Fruit fly (Drosophila melanogaster): ENCODE data around the gene pst.

Gene pst

dm6 chr3L:7359827-7360323 is at the start of gene pst:
pst (minus strand) TSS chr3L:7360263.
- no peak for TF ChIP-seq CG13204 (GFP tag; optimal IDR thresholded peaks at IDR 0.05)
- no peak for TF ChIP-seq rn (GFP tag; IDR thresholded peaks at IDR 0.05)
- TF ChIP-seq Pif1A (GFP tag; optimal IDR thresholded peaks at IDR 0.05) = no peak
- TF ChIP-seq Ets98B (GFP tag; IDR thresholded peaks at IDR 0.05) = peak; percentile 5; the same call in 1 of the 2 replicates
- peak; percentile 16; the same call in 1 of the 2 replicates for TF ChIP-seq CG12605 (GFP tag; IDR thresholded peaks at IDR 0.05)
- no peak for TF ChIP-seq CG8159 (tag; optimal IDR thresholded peaks at IDR 0.05)
- TF ChIP-seq fd96Ca (GFP tag; IDR thresholded peaks at IDR 0.05) = no peak; the same call in 2 of the 3 replicates
- TF ChIP-seq CG17806 (tag; optimal IDR thresholded peaks at IDR 0.05) = no peak
- no peak for TF ChIP-seq EcR (GFP tag; optimal IDR thresholded peaks at IDR 0.05)
- no peak for TF ChIP-seq D1 (tag; optimal IDR thresholded peaks at IDR 0.05)
- TF ChIP-seq CG32121 (GFP tag; IDR thresholded peaks at IDR 0.05) = no peak; the same call in 1 of the 2 replicates
- TF ChIP-seq gl (tag; optimal IDR thresholded peaks at IDR 0.05) = no peak
- no peak for TF ChIP-seq CG9948 (tag; optimal IDR thresholded peaks at IDR 0.05)
- TF ChIP-seq CG15710 (tag; optimal IDR thresholded peaks at IDR 0.05) = peak; percentile 6
- TF ChIP-seq Snoo (tag; optimal IDR thresholded peaks at IDR 0.05) = no peak
- TF ChIP-seq CG8301 (tag; optimal IDR thresholded peaks at IDR 0.05) = no peak
- TF ChIP-seq CG10348 (GFP tag; IDR thresholded peaks at IDR 0.05) = no peak
- no peak for TF ChIP-seq CG14655 (GFP tag; optimal IDR thresholded peaks at IDR 0.05)

dm6 chr3L:7404081-7404480 is 44.0 kb upstream of the pst start, which contains the start of gene CG8560:
CG8560 (minus strand) TSS chr3L:7404181.
- no peak for TF ChIP-seq CG8301 (tag; optimal IDR thresholded peaks at IDR 0.05)
- TF ChIP-seq D1 (tag; optimal IDR thresholded peaks at IDR 0.05) = no peak
- no peak for TF ChIP-seq Pif1B (GFP tag; optimal IDR thresholded peaks at IDR 0.05)
- TF ChIP-seq fd96Ca (GFP tag; IDR thresholded peaks at IDR 0.05) = no peak
- TF ChIP-seq CG10348 (GFP tag; IDR thresholded peaks at IDR 0.05) = no peak
- TF ChIP-seq Snoo (tag; optimal IDR thresholded peaks at IDR 0.05) = no peak
- TF ChIP-seq CG13204 (GFP tag; optimal IDR thresholded peaks at IDR 0.05) = no peak
- TF ChIP-seq Ets98B (GFP tag; IDR thresholded peaks at IDR 0.05) = no peak
- no peak for TF ChIP-seq CG34367 (tag; optimal IDR thresholded peaks at IDR 0.05)
- TF ChIP-seq CG15710 (tag; optimal IDR thresholded peaks at IDR 0.05) = no peak

dm6 chr3L:7401972-7402371 is 41.9 kb upstream of the pst start:
- TF ChIP-seq CG8159 (tag; optimal IDR thresholded peaks at IDR 0.05) (no peak), CG32121 (GFP tag; IDR thresholded peaks at IDR 0.05) (no peak), EcR (GFP tag; optimal IDR thresholded peaks at IDR 0.05) (no peak), Pif1A (GFP tag; optimal IDR thresholded peaks at IDR 0.05) (no peak)

dm6 chr3L:7399770-7400169 is 39.7 kb upstream of the pst start, which contains the start of gene CG18417:
CG18417 (plus strand) TSS chr3L:7400070.
- TF ChIP-seq EcR (GFP tag; optimal IDR thresholded peaks at IDR 0.05) (no peak), CG15710 (tag; optimal IDR thresholded peaks at IDR 0.05) (no peak), gl (tag; optimal IDR thresholded peaks at IDR 0.05) (no peak), CG13204 (GFP tag; optimal IDR thresholded peaks at IDR 0.05) (no peak), Ets98B (GFP tag; IDR thresholded peaks at IDR 0.05) (no peak), CG10348 (GFP tag; IDR thresholded peaks at IDR 0.05) (no peak), fd96Ca (GFP tag; IDR thresholded peaks at IDR 0.05) (no peak), CG14655 (GFP tag; optimal IDR thresholded peaks at IDR 0.05) (no peak), D1 (tag; optimal IDR thresholded peaks at IDR 0.05) (no peak)

dm6 chr3L:7397979-7398378 is 37.9 kb upstream of the pst start, which contains the start of gene CG8562:
CG8562 (plus strand) TSS chr3L:7398285.
- TF ChIP-seq CG13204 (GFP tag; optimal IDR thresholded peaks at IDR 0.05) = no peak
- no peak for TF ChIP-seq CG34367 (tag; optimal IDR thresholded peaks at IDR 0.05)
- no peak for TF ChIP-seq Pif1A (GFP tag; optimal IDR thresholded peaks at IDR 0.05)
- no peak for TF ChIP-seq CG32121 (GFP tag; IDR thresholded peaks at IDR 0.05)
- TF ChIP-seq CG8301 (tag; optimal IDR thresholded peaks at IDR 0.05) = no peak
- no peak for TF ChIP-seq CG14655 (GFP tag; optimal IDR thresholded peaks at IDR 0.05)

dm6 chr3L:7396055-7396454 is 36.0 kb upstream of the pst start, which contains the start of gene CG32379:
CG32379 (plus strand) TSS chr3L:7396355.
- TF ChIP-seq Pif1A (GFP tag; optimal IDR thresholded peaks at IDR 0.05) (no peak), CG13204 (GFP tag; optimal IDR thresholded peaks at IDR 0.05) (no peak), CG14655 (GFP tag; optimal IDR thresholded peaks at IDR 0.05) (no peak), CG15710 (tag; optimal IDR thresholded peaks at IDR 0.05) (no peak), Pif1B (GFP tag; optimal IDR thresholded peaks at IDR 0.05) (no peak), CG10348 (GFP tag; IDR thresholded peaks at IDR 0.05) (no peak), EcR (GFP tag; optimal IDR thresholded peaks at IDR 0.05) (no peak)

- TF ChIP-seq CG10348 (GFP tag; IDR thresholded peaks at IDR 0.05) = no peak
- TF ChIP-seq D1 (tag; optimal IDR thresholded peaks at IDR 0.05) = no peak
- TF ChIP-seq CG15710 (tag; optimal IDR thresholded peaks at IDR 0.05) = no peak
- no peak for TF ChIP-seq Pif1A (GFP tag; optimal IDR thresholded peaks at IDR 0.05)
- TF ChIP-seq Pif1B (GFP tag; optimal IDR thresholded peaks at IDR 0.05) = no peak
- TF ChIP-seq EcR (GFP tag; optimal IDR thresholded peaks at IDR 0.05) = no peak
- TF ChIP-seq CG17806 (tag; optimal IDR thresholded peaks at IDR 0.05) = no peak
- no peak for TF ChIP-seq CG13204 (GFP tag; optimal IDR thresholded peaks at IDR 0.05)
These were observed 30.4 kb upstream of the pst start, which contains the start of gene CG8563 for dm6 chr3L:7390442-7390841. CG8563 (plus strand) TSS chr3L:7390742.

Measured in whole organism, pupa.